Worm (Caenorhabditis elegans): ENCODE measurements around the gene C25F9.11.

ce11 chrV:19477302-19477701, 44.4 kb upstream of the C25F9.11 start:
- TF ChIP-seq nhr-23 (tag; optimal IDR thresholded peaks at IDR 0.05) (no peak), ztf-4 (tag; optimal IDR thresholded peaks at IDR 0.05) (no peak), unc-39 (tag; optimal IDR thresholded peaks at IDR 0.05) (no peak), nhr-237 (tag; optimal IDR thresholded peaks at IDR 0.05) (no peak), skn-1 (tag; optimal IDR thresholded peaks at IDR 0.05) (no peak), nhr-25 (tag; optimal IDR thresholded peaks at IDR 0.05) (no peak), egl-27 (tag; optimal IDR thresholded peaks at IDR 0.05) (no peak), blmp-1 (tag; optimal IDR thresholded peaks at IDR 0.05; ENCODE audit: insufficient read depth) (no peak)
